Fruit fly (Drosophila melanogaster): ENCODE results near the gene CG15136.

- no peak for TF ChIP-seq Mio (GFP tag; optimal IDR thresholded peaks at IDR 0.05)
- TF ChIP-seq sage (GFP tag; optimal IDR thresholded peaks at IDR 0.05): no peak
- no peak for TF ChIP-seq pan (optimal IDR thresholded peaks at IDR 0.05)
- TF ChIP-seq OdsH (GFP tag; optimal IDR thresholded peaks at IDR 0.05): no peak
Observed at dm6 chr2L:17027503-17027902, 20.6 kb downstream of the CG15136 start.
